Fruit fly (Drosophila melanogaster) whole organism, embryonic: ENCODE data around the gene PhKgamma.

Experiments
- Atf3 ChIP-seq: fragments of 200-800 bp; sonication (Bioruptor generic); optimal IDR thresholded peaks from 3 replicates; lab custom pipeline; 2016; ENCODE audit warnings: missing biosample characterization, missing genetic modification characterization
- B-H2 ChIP-seq: fragments of 200-800 bp; sonication (Bioruptor generic); optimal IDR thresholded peaks from 2 replicates; lab custom pipeline; 2018; ENCODE audit warnings: missing biosample characterization, mild to moderate bottlenecking, missing genetic modification characterization
- CG10209 ChIP-seq: fragments of 200-800 bp; sonication (Bioruptor generic); optimal IDR thresholded peaks from 3 replicates; lab custom pipeline; 2017; ENCODE audit warnings: missing biosample characterization, mild to moderate bottlenecking, missing genetic modification characterization, missing genetic modification reagents
- CG10543 ChIP-seq: fragments of 200-800 bp; sonication (Bioruptor generic); optimal IDR thresholded peaks from 3 replicates; lab custom pipeline; 2017; ENCODE audit warnings: missing biosample characterization, mild to moderate bottlenecking, missing genetic modification characterization, moderate library complexity
- CG10979 ChIP-seq: fragments of 200-800 bp; sonication (Bioruptor generic); optimal IDR thresholded peaks from 2 replicates; lab custom pipeline; 2018; ENCODE audit warnings: missing biosample characterization, mild to moderate bottlenecking, missing genetic modification characterization, moderate library complexity
- CG11695 ChIP-seq: fragments of 200-800 bp; sonication (Bioruptor generic); IDR thresholded peaks from 3 replicates; pipeline ENCODE4 v1.3.6; 2022; ENCODE audit warnings: missing biosample characterization, missing genetic modification characterization
- CG12942 ChIP-seq: fragments of 200-800 bp; sonication (Bioruptor generic); optimal IDR thresholded peaks from 3 replicates; lab custom pipeline; 2016; ENCODE audit warnings: missing biosample characterization, missing genetic modification characterization
- CG13287 ChIP-seq: fragments of 200-800 bp; sonication (Bioruptor generic); IDR thresholded peaks from 2 replicates; pipeline ENCODE4 v1.3.6; 2022; ENCODE audit warnings: missing biosample characterization, missing genetic modification characterization; ENCODE audit not compliant: partially characterized antibody
- CG13296 ChIP-seq: fragments of 200-800 bp; sonication (Bioruptor generic); optimal IDR thresholded peaks from 3 replicates; lab custom pipeline; 2018; ENCODE audit warnings: missing biosample characterization, mild to moderate bottlenecking, missing genetic modification characterization
- CG14441 ChIP-seq: fragments of 200-800 bp; sonication (Bioruptor generic); IDR thresholded peaks from 2 replicates; pipeline ENCODE4 v1.3.6; 2022; ENCODE audit warnings: missing biosample characterization, missing genetic modification characterization
- CG15601 ChIP-seq: fragments of 200-800 bp; sonication (Bioruptor generic); optimal IDR thresholded peaks from 3 replicates; lab custom pipeline; 2019; ENCODE audit warnings: missing biosample characterization, mild to moderate bottlenecking, missing genetic modification characterization, moderate library complexity
- CG1603 ChIP-seq: fragments of 200-800 bp; sonication (Bioruptor generic); optimal IDR thresholded peaks from 2 replicates; lab custom pipeline; 2019; ENCODE audit warnings: missing biosample characterization, mild to moderate bottlenecking, missing genetic modification characterization, moderate library complexity
- CG17912 ChIP-seq: fragments of 200-800 bp; sonication (Bioruptor generic); optimal IDR thresholded peaks from 2 replicates; lab custom pipeline; 2018; ENCODE audit warnings: missing biosample characterization, mild to moderate bottlenecking, missing genetic modification characterization
- CG18262 ChIP-seq: fragments of 200-800 bp; optimal IDR thresholded peaks from 3 replicates; lab custom pipeline; 2019; ENCODE audit warnings: missing biosample characterization, mild to moderate bottlenecking, missing genetic modification characterization, moderate library complexity
- CG3281 ChIP-seq: fragments of 200-800 bp; sonication (Bioruptor generic); optimal IDR thresholded peaks from 3 replicates; lab custom pipeline; 2017; ENCODE audit warnings: missing biosample characterization, mild to moderate bottlenecking, missing genetic modification characterization
- CG3838 ChIP-seq: fragments of 200-800 bp; sonication (Bioruptor generic); optimal IDR thresholded peaks from 3 replicates; lab custom pipeline; 2016; ENCODE audit warnings: missing biosample characterization, missing genetic modification characterization
- CG42726 ChIP-seq: fragments of 200-800 bp; sonication (Bioruptor generic); IDR thresholded peaks from 2 replicates; pipeline ENCODE4 v1.3.6; 2022; ENCODE audit warnings: missing biosample characterization, missing genetic modification characterization; ENCODE audit not compliant: partially characterized antibody
- CG4854 ChIP-seq: fragments of 200-800 bp; sonication (Bioruptor generic); optimal IDR thresholded peaks from 2 replicates; lab custom pipeline; 2016; ENCODE audit warnings: missing biosample characterization, missing genetic modification characterization, inconsistent platforms
- CG6254 ChIP-seq: fragments of 200-800 bp; sonication (Bioruptor generic); optimal IDR thresholded peaks from 3 replicates; lab custom pipeline; 2017; ENCODE audit warnings: mild to moderate bottlenecking, missing biosample characterization, missing genetic modification reagents, missing genetic modification characterization
- CG6813 ChIP-seq: fragments of 200-800 bp; sonication (Bioruptor generic); optimal IDR thresholded peaks from 2 replicates; lab custom pipeline; 2017; ENCODE audit warnings: missing biosample characterization, missing genetic modification characterization, mild to moderate bottlenecking, moderate library complexity, missing genetic modification reagents
- CG6854 ChIP-seq: fragments of 200-800 bp; sonication (Bioruptor generic); optimal IDR thresholded peaks from 3 replicates; lab custom pipeline; 2017; ENCODE audit warnings: missing biosample characterization, mild to moderate bottlenecking, missing genetic modification characterization
- CG7556 ChIP-seq: fragments of 200-800 bp; sonication (Bioruptor generic); optimal IDR thresholded peaks from 2 replicates; lab custom pipeline; 2017; ENCODE audit warnings: missing biosample characterization, mild to moderate bottlenecking, missing genetic modification characterization
- CG9437 ChIP-seq: fragments of 200-800 bp; sonication (Bioruptor generic); optimal IDR thresholded peaks from 2 replicates; lab custom pipeline; 2018; ENCODE audit warnings: missing biosample characterization, mild to moderate bottlenecking, missing genetic modification characterization
- CG9932 ChIP-seq: fragments of 200-800 bp; sonication (Bioruptor generic); IDR thresholded peaks from 2 replicates; pipeline ENCODE4 v1.3.6; 2022; ENCODE audit warnings: missing biosample characterization, missing genetic modification characterization
- CrebB ChIP-seq: fragments of 200-800 bp; sonication (Bioruptor generic); optimal IDR thresholded peaks from 3 replicates; lab custom pipeline; 2018; ENCODE audit warnings: missing biosample characterization, mild to moderate bottlenecking, missing genetic modification characterization
- Doc3 ChIP-seq: fragments of 200-800 bp; sonication (Bioruptor generic); IDR thresholded peaks from 3 replicates; pipeline ENCODE4 v1.3.6; 2022; ENCODE audit warnings: missing biosample characterization, missing genetic modification characterization; ENCODE audit not compliant: partially characterized antibody
- Drgx ChIP-seq: fragments of 200-800 bp; sonication (Bioruptor generic); IDR thresholded peaks from 2 replicates; pipeline ENCODE4 v1.3.6; 2022; ENCODE audit warnings: missing biosample characterization, missing genetic modification characterization
- Elba2 ChIP-seq: fragments of 200-800 bp; sonication (Bioruptor generic); optimal IDR thresholded peaks from 3 replicates; lab custom pipeline; 2016; ENCODE audit warnings: missing biosample characterization, missing genetic modification characterization
- HHEX ChIP-seq: fragments of 200-800 bp; sonication (Bioruptor generic); optimal IDR thresholded peaks from 3 replicates; lab custom pipeline; 2017; ENCODE audit warnings: missing biosample characterization, mild to moderate bottlenecking, missing genetic modification characterization, missing genetic modification reagents
- HLH54F ChIP-seq: fragments of 200-800 bp; sonication (Bioruptor generic); optimal IDR thresholded peaks from 3 replicates; lab custom pipeline; 2016; ENCODE audit warnings: missing biosample characterization, missing genetic modification characterization
- Hsf ChIP-seq: fragments of 200-800 bp; sonication (Bioruptor generic); optimal IDR thresholded peaks from 3 replicates; lab custom pipeline; 2016; ENCODE audit warnings: missing biosample characterization, missing genetic modification characterization
- Myb ChIP-seq: fragments of 200-800 bp; sonication (Bioruptor generic); optimal IDR thresholded peaks from 2 replicates; lab custom pipeline; 2016; ENCODE audit warnings: missing biosample characterization, missing genetic modification characterization
- ato ChIP-seq: fragments of 200-800 bp; sonication (Bioruptor generic); IDR thresholded peaks from 2 replicates; pipeline ENCODE4 v1.3.6; 2022; ENCODE audit warnings: missing biosample characterization, missing genetic modification characterization; ENCODE audit not compliant: partially characterized antibody
- corto ChIP-seq: fragments of 200-800 bp; sonication (Bioruptor generic); optimal IDR thresholded peaks from 2 replicates; lab custom pipeline; 2016; ENCODE audit warnings: missing biosample characterization, mild to moderate bottlenecking, missing genetic modification characterization, moderate library complexity
- cwo ChIP-seq: fragments of 200-800 bp; sonication (Bioruptor generic); optimal IDR thresholded peaks from 3 replicates; lab custom pipeline; 2017; ENCODE audit warnings: missing biosample characterization, missing genetic modification characterization, mild to moderate bottlenecking, moderate library complexity, missing genetic modification reagents
- dm ChIP-seq: fragments of 200-800 bp; sonication (Bioruptor generic); optimal IDR thresholded peaks from 3 replicates; lab custom pipeline; 2016; ENCODE audit warnings: missing biosample characterization, missing genetic modification characterization
- gfzf ChIP-seq: fragments of 200-800 bp; sonication (Bioruptor generic); optimal IDR thresholded peaks from 2 replicates; lab custom pipeline; 2016; ENCODE audit warnings: missing biosample characterization, mild to moderate bottlenecking, missing genetic modification characterization, moderate library complexity
- gro ChIP-seq: fragments of 200-800 bp; sonication (Bioruptor generic); optimal IDR thresholded peaks from 2 replicates; lab custom pipeline; 2016; ENCODE audit warnings: missing biosample characterization, missing genetic modification characterization
- h ChIP-seq: fragments of >200 bp; optimal IDR thresholded peaks from 2 replicates; lab custom pipeline; 2017
- knrl ChIP-seq: fragments of 200-800 bp; sonication (Bioruptor generic); IDR thresholded peaks from 3 replicates; pipeline ENCODE4 v1.3.6; 2022; ENCODE audit warnings: missing biosample characterization, missing genetic modification characterization; ENCODE audit not compliant: partially characterized antibody
- nau ChIP-seq: fragments of 200-800 bp; sonication (Bioruptor generic); optimal IDR thresholded peaks from 3 replicates; lab custom pipeline; 2017; ENCODE audit warnings: missing biosample characterization, mild to moderate bottlenecking, missing genetic modification characterization, missing genetic modification reagents
- nmo ChIP-seq: fragments of 200-800 bp; sonication (Bioruptor generic); optimal IDR thresholded peaks from 2 replicates; lab custom pipeline; 2018; ENCODE audit warnings: missing biosample characterization, mild to moderate bottlenecking, missing genetic modification characterization, moderate library complexity
- org-1 ChIP-seq: fragments of 200-800 bp; sonication (Bioruptor generic); optimal IDR thresholded peaks from 2 replicates; lab custom pipeline; 2017; ENCODE audit warnings: missing biosample characterization, missing genetic modification characterization
- pfk ChIP-seq: fragments of 200-800 bp; sonication (Bioruptor generic); optimal IDR thresholded peaks from 2 replicates; lab custom pipeline; 2018; ENCODE audit warnings: missing biosample characterization, mild to moderate bottlenecking, missing genetic modification characterization, moderate library complexity
- schlank ChIP-seq: fragments of 200-800 bp; sonication (Bioruptor generic); optimal IDR thresholded peaks from 2 replicates; lab custom pipeline; 2018; ENCODE audit warnings: missing biosample characterization, mild to moderate bottlenecking, missing genetic modification characterization
- sisA ChIP-seq: fragments of 200-800 bp; sonication (Bioruptor generic); IDR thresholded peaks from 2 replicates; pipeline ENCODE4 v1.3.6; 2022; ENCODE audit warnings: missing biosample characterization, missing genetic modification characterization
- vfl ChIP-seq: fragments of 200-800 bp; sonication (Bioruptor generic); optimal IDR thresholded peaks from 2 replicates; lab custom pipeline; 2016; ENCODE audit warnings: missing biosample characterization, missing genetic modification characterization
- wor ChIP-seq: fragments of 200-800 bp; sonication (Bioruptor generic); IDR thresholded peaks from 2 replicates; pipeline ENCODE4 v1.3.6; 2022; ENCODE audit warnings: missing biosample characterization, missing genetic modification characterization
- zfh2 ChIP-seq: fragments of 200-800 bp; sonication (Bioruptor generic); optimal IDR thresholded peaks from 2 replicates; lab custom pipeline; 2016; ENCODE audit warnings: missing biosample characterization, missing genetic modification characterization

Gene PhKgamma

dm6 chrX:11685918-11686640 is 8.9 kb upstream of the PhKgamma start (continued):
- TF ChIP-seq Hsf (GFP tag; lab: Kevin White, UChicago) (no peak), vfl (no peak), CG6813 (peak; percentile 69), knrl (GFP tag; lab: Robert Waterston, UW) (no peak), CG6854 (peak; percentile 74), CG3838 (no peak), CG9437 (GFP tag; lab: Kevin White, UChicago) (no peak), org-1 (GFP tag; lab: Kevin White, UChicago) (no peak), CG12942 (GFP tag; lab: Kevin White, UChicago) (no peak), nau (GFP tag; lab: Kevin White, UChicago) (peak; percentile 59), nmo (no peak), Drgx (GFP tag; lab: Robert Waterston, UW) (peak; percentile 11; the same call in 1 of the 2 replicates), B-H2 (peak; percentile 50), gfzf (GFP tag; lab: Kevin White, UChicago) (no peak), CrebB (tag; lab: Kevin White, UChicago) (peak; percentile 72), corto (GFP tag; lab: Kevin White, UChicago) (peak; percentile 25), gro (GFP tag; lab: Kevin White, UChicago) (peak; percentile 54), CG10979 (no peak), CG15601 (tag; lab: Kevin White, UChicago) (peak; percentile 33), CG4854 (GFP tag; lab: Kevin White, UChicago) (peak; percentile 15), zfh2 (GFP tag; lab: Kevin White, UChicago) (no peak), Doc3 (GFP tag; lab: Robert Waterston, UW) (peak; percentile 15; the same call in 1 of the 3 replicates), Elba2 (GFP tag; lab: Kevin White, UChicago) (no peak), CG11695 (peak; percentile 36; the same call in 1 of the 3 replicates), CG1603 (tag; lab: Kevin White, UChicago) (no peak), CG3281 (GFP tag; lab: Kevin White, UChicago) (peak; percentile 66), schlank (peak; percentile 26), CG18262 (tag; lab: Kevin White, UChicago) (peak; percentile 6), CG6254 (peak; percentile 5), CG7556 (GFP tag; lab: Kevin White, UChicago) (peak; percentile 28), CG42726 (no peak), CG17912 (GFP tag; lab: Kevin White, UChicago) (no peak), cwo (GFP tag; lab: Kevin White, UChicago) (peak; percentile 48), h (lab: Kevin White, UChicago) (no peak), wor (GFP tag; lab: Robert Waterston, UW) (no peak), CG14441 (GFP tag; lab: Robert Waterston, UW) (no peak), dm (no peak), CG10543 (GFP tag; lab: Kevin White, UChicago) (peak; percentile 71), CG13296 (GFP tag; lab: Kevin White, UChicago) (peak; percentile 73), HLH54F (GFP tag; lab: Kevin White, UChicago) (no peak), Myb (GFP tag; lab: Kevin White, UChicago) (no peak), CG10209 (GFP tag; lab: Kevin White, UChicago) (no peak), CG9932 (no peak), CG13287 (peak; percentile 35), sisA (GFP tag; lab: Robert Waterston, UW) (no peak), Atf3 (GFP tag; lab: Kevin White, UChicago) (no peak), HHEX (GFP tag; lab: Kevin White, UChicago) (peak; percentile 50), ato (GFP tag; lab: Robert Waterston, UW) (no peak), pfk (GFP tag; lab: Kevin White, UChicago) (peak; percentile 51)
